Worm (Caenorhabditis elegans) whole organism, early embryonic: Measurements from ENCODE around the gene F16F9.4.

Experiments
- B0310.2 ChIP-seq: sonication (generic microtip); optimal IDR thresholded peaks from 2 replicates; lab custom pipeline; 2016; ENCODE audit warnings: mild to moderate bottlenecking, missing genetic modification characterization, missing compliant biosample characterization
- F13C5.2 ChIP-seq: sonication (generic microtip); optimal IDR thresholded peaks from 2 replicates; lab custom pipeline; 2017; ENCODE audit warnings: mild to moderate bottlenecking, missing genetic modification characterization, inconsistent platforms, missing compliant biosample characterization
- aly-1 ChIP-seq: sonication (generic microtip); optimal IDR thresholded peaks from 2 replicates; lab custom pipeline; 2016; ENCODE audit warnings: missing genetic modification characterization, missing compliant biosample characterization
- ama-1 ChIP-seq: fragments of 150-350 bp; optimal IDR thresholded peaks from 2 replicates; lab custom pipeline; 2014
- ceh-13 ChIP-seq: fragments of 200-800 bp; sonication (Bioruptor generic); optimal IDR thresholded peaks from 2 replicates; lab custom pipeline; 2018; ENCODE audit warnings: mild to moderate bottlenecking, missing genetic modification characterization, missing compliant biosample characterization
- ceh-36 ChIP-seq: sonication (generic microtip); optimal IDR thresholded peaks from 2 replicates; lab custom pipeline; 2016; ENCODE audit warnings: missing genetic modification characterization, inconsistent platforms, missing compliant biosample characterization
- ets-7 ChIP-seq: sonication (generic microtip); optimal IDR thresholded peaks from 2 replicates; lab custom pipeline; 2016; ENCODE audit warnings: missing genotype, missing genetic modification characterization, missing compliant biosample characterization
- flt-1 ChIP-seq: fragments of 200-800 bp; sonication (Bioruptor generic); IDR thresholded peaks from 2 replicates; pipeline ENCODE4 v1.3.6; 2022; ENCODE audit warnings: missing genetic modification characterization, missing compliant biosample characterization
- hmbx-1 ChIP-seq: sonication (generic microtip); optimal IDR thresholded peaks from 2 replicates; lab custom pipeline; 2016; ENCODE audit warnings: mild to moderate bottlenecking, missing genetic modification characterization, missing compliant biosample characterization
- hmg-4 ChIP-seq: fragments of 200-800 bp; sonication (Bioruptor generic); optimal IDR thresholded peaks from 2 replicates; lab custom pipeline; 2018; ENCODE audit warnings: mild to moderate bottlenecking, missing genetic modification characterization, missing compliant biosample characterization
- hnd-1 ChIP-seq: sonication (generic microtip); optimal IDR thresholded peaks from 2 replicates; lab custom pipeline; 2016; ENCODE audit warnings: missing genetic modification characterization, missing compliant biosample characterization
- pes-1 ChIP-seq: fragments of 200-800 bp; sonication (Bioruptor generic); IDR thresholded peaks from 2 replicates; pipeline ENCODE4 v1.3.6; 2022; ENCODE audit warnings: missing genetic modification reagents, missing genetic modification characterization, missing compliant biosample characterization
- scrt-1 ChIP-seq: fragments of 200-800 bp; sonication (Bioruptor generic); IDR thresholded peaks from 2 replicates; pipeline ENCODE4 v1.3.6; 2022; ENCODE audit warnings: missing genetic modification characterization, missing compliant biosample characterization
- sea-1 ChIP-seq: fragments of 200-800 bp; sonication (Bioruptor generic); conservative IDR thresholded peaks from 2 replicates; pipeline ENCODE4 v1.3.6; 2022; ENCODE audit warnings: missing genetic modification characterization, missing compliant biosample characterization
- tbx-11 ChIP-seq: fragments of 200-800 bp; sonication (Bioruptor generic); IDR thresholded peaks from 2 replicates; pipeline ENCODE4 v1.3.6; 2022; ENCODE audit warnings: missing genetic modification characterization, missing compliant biosample characterization
- tbx-37 ChIP-seq: fragments of 200-800 bp; sonication (Bioruptor generic); conservative IDR thresholded peaks from 2 replicates; pipeline ENCODE4 v1.3.6; 2022; ENCODE audit warnings: missing genetic modification reagents, missing genetic modification characterization, missing compliant biosample characterization
- tra-4 ChIP-seq: sonication (generic microtip); optimal IDR thresholded peaks from 2 replicates; lab custom pipeline; 2017; ENCODE audit warnings: missing genetic modification characterization, missing compliant biosample characterization

The F16F9.4 gene

DNA sequence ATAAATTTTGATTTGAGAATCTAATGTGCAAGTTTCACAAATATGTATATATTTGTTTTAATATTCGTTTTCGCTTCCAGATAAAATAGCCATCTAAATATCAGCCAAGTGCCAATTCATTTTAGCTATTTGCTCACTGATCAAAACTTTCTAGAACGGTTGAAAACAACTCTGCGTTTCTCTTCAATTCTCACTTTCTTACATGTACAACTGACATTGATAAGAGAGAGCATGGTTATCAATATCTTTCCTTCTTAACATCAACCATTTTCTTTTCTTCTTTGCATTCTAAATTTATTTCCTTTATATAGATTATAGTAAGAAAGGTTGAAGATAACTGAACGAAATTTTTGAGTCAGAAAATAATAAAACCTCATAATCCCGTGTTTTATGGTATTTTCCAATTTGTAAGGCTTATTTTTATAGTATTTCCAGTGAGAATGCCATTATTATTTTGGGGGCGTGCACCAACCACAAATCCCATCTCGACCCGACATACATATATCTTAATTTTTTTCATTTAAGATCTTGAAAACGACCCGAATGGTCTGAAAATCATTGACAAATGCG is 34.8 kb downstream of the F16F9.4 start, which contains the start of gene F08F1.3:
F08F1.3 (plus strand) TSS at position 520 of the 570 bp plus-strand sequence.
- TF ChIP-seq ama-1 (lab: Kevin White, UChicago) (no peak), ets-7 (tag; lab: Kevin White, UChicago) (no peak), tbx-37 (GFP tag; lab: Robert Waterston, UW) (no peak), tra-4 (no peak), aly-1 (no peak), ceh-36 (tag; lab: Kevin White, UChicago) (no peak), pes-1 (GFP tag; lab: Robert Waterston, UW) (no peak), hnd-1 (tag; lab: Kevin White, UChicago) (no peak), B0310.2 (tag; lab: Kevin White, UChicago) (no peak), ceh-13 (GFP tag; lab: Kevin White, UChicago) (no peak), tbx-11 (GFP tag; lab: Robert Waterston, UW) (no peak)

- TF ChIP-seq ceh-13 (GFP tag; lab: Kevin White, UChicago) (no peak), tra-4 (no peak), hmbx-1 (no peak), tbx-11 (GFP tag; lab: Robert Waterston, UW) (no peak), pes-1 (GFP tag; lab: Robert Waterston, UW) (no peak), hmg-4 (GFP tag; lab: Kevin White, UChicago) (no peak), flt-1 (GFP tag; lab: Robert Waterston, UW) (no peak)
These were observed 36.9 kb downstream of the F16F9.4 start for ce11 chrX:8426160-8426712.

DNA sequence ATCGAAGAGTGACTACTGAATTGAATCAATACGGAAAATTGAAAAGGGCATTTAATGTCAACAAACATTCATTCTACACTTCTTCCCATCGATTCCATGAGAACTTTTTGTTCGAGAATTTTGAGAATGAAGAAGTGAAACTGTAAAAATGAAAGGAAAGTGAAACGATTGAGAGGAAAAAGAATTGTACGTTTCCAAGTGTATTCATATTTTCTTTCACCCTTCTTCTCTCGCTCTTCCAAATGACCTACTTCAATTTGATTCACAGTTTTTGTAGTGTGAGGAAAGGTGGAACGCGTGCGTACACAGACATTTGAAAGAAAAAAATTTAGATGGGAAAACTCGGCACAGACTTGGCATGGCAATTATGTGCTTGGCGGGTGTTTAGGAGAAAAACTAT is 38.9 kb downstream of the F16F9.4 start:
- TF ChIP-seq B0310.2 (tag; lab: Kevin White, UChicago) (no peak), sea-1 (GFP tag; lab: Robert Waterston, UW) (no peak), hmg-4 (GFP tag; lab: Kevin White, UChicago) (no peak), ceh-13 (GFP tag; lab: Kevin White, UChicago) (no peak), pes-1 (GFP tag; lab: Robert Waterston, UW) (no peak), tra-4 (no peak), tbx-37 (GFP tag; lab: Robert Waterston, UW) (no peak), F13C5.2 (tag; lab: Kevin White, UChicago) (no peak), flt-1 (GFP tag; lab: Robert Waterston, UW) (no peak), ceh-36 (tag; lab: Kevin White, UChicago) (no peak), hmbx-1 (no peak), tbx-11 (GFP tag; lab: Robert Waterston, UW) (no peak)

DNA sequence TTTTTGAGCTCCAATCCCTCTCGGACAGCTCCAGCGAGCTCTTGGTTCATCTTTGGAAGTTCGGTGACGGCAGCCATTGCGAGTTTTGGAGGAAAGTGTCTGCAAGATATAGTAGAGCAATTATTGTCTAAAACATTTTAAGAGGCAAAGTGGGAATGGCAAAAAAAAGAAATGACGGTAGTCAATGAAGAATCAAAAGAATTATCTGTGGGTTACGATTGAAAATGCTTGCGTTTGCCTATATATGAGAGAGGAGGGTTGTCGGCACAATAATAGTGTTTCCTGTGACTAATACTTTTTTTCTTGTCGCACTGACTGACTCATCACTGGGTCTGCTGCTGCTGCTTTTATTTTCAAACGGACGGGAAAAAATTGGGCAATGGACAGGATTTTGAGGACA is 39.5 kb downstream of the F16F9.4 start, which contains the start of gene tth-1:
tth-1 (minus strand) TSS at position 101 of the 400 bp plus-strand sequence.
- TF ChIP-seq hmg-4 (GFP tag; lab: Kevin White, UChicago): no peak
- no peak for TF ChIP-seq ama-1 (lab: Kevin White, UChicago)
- 0 out of 2 replicates have a peak, but pooled peaks have one; percentile 18 for TF ChIP-seq tbx-11 (GFP tag; lab: Robert Waterston, UW)
- no peak for TF ChIP-seq tbx-37 (GFP tag; lab: Robert Waterston, UW)
- no peak for TF ChIP-seq ets-7 (tag; lab: Kevin White, UChicago)
- TF ChIP-seq B0310.2 (tag; lab: Kevin White, UChicago): no peak

- TF ChIP-seq ceh-13 (GFP tag; lab: Kevin White, UChicago) (no peak), hnd-1 (tag; lab: Kevin White, UChicago) (no peak), F13C5.2 (tag; lab: Kevin White, UChicago) (no peak), hmg-4 (GFP tag; lab: Kevin White, UChicago) (no peak), scrt-1 (GFP tag; lab: Robert Waterston, UW) (no peak), pes-1 (GFP tag; lab: Robert Waterston, UW) (no peak), sea-1 (GFP tag; lab: Robert Waterston, UW) (no peak), tra-4 (no peak), tbx-37 (GFP tag; lab: Robert Waterston, UW) (no peak), hmbx-1 (no peak), ceh-36 (tag; lab: Kevin White, UChicago) (no peak)
These were observed 40.0 kb downstream of the F16F9.4 start for ce11 chrX:8423199-8423598.

ce11 chrX:8422020-8422419 is 41.1 kb downstream of the F16F9.4 start, which contains the start of gene tag-123:
TSS of gene tag-123 (minus strand) at chrX:8422055.
- TF ChIP-seq F13C5.2 (tag; lab: Kevin White, UChicago) (peak; percentile 42), scrt-1 (GFP tag; lab: Robert Waterston, UW) (0 out of 2 replicates have a peak, but pooled peaks have one; percentile 27), ama-1 (lab: Kevin White, UChicago) (no peak), tbx-11 (GFP tag; lab: Robert Waterston, UW) (no peak), hmg-4 (GFP tag; lab: Kevin White, UChicago) (peak; percentile 41)

ce11 chrX:8421594-8421993 is 41.6 kb downstream of the F16F9.4 start:
- TF ChIP-seq aly-1: no peak
- no peak for TF ChIP-seq ceh-13 (GFP tag; lab: Kevin White, UChicago)
- TF ChIP-seq tra-4: no peak
- TF ChIP-seq tbx-37 (GFP tag; lab: Robert Waterston, UW): no peak
- no peak for TF ChIP-seq flt-1 (GFP tag; lab: Robert Waterston, UW)
- no peak for TF ChIP-seq hnd-1 (tag; lab: Kevin White, UChicago)
- TF ChIP-seq B0310.2 (tag; lab: Kevin White, UChicago): no peak
- TF ChIP-seq scrt-1 (GFP tag; lab: Robert Waterston, UW): no peak
- TF ChIP-seq ceh-36 (tag; lab: Kevin White, UChicago): no peak
- no peak for TF ChIP-seq pes-1 (GFP tag; lab: Robert Waterston, UW)
- no peak for TF ChIP-seq tbx-11 (GFP tag; lab: Robert Waterston, UW)
- TF ChIP-seq hmbx-1: no peak
- no peak for TF ChIP-seq ets-7 (tag; lab: Kevin White, UChicago)
- TF ChIP-seq hmg-4 (GFP tag; lab: Kevin White, UChicago): no peak
- no peak for TF ChIP-seq ama-1 (lab: Kevin White, UChicago)
- no peak for TF ChIP-seq sea-1 (GFP tag; lab: Robert Waterston, UW)
- TF ChIP-seq F13C5.2 (tag; lab: Kevin White, UChicago): no peak
